Fruit fly (Drosophila melanogaster): ENCODE measurements around the gene snz.

The snz gene

DNA sequence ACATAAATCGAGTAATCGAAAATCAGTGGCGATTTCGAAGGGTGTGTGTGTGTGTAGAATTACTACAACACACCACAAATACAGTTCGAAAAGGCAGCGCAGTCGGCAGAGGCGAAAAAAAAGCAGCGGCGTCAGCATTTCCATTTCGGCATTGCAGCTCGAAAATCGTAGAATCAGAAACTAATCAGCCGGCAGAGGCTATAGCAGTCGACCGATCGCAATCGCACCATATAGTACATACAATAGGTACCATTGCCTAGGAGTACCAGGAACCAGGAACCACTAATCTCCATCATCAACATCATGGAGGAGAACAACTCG lies 2.9 kb upstream of the snz start:
- TF ChIP-seq Snoo (tag; optimal IDR thresholded peaks at IDR 0.05) (no peak), gl (tag; optimal IDR thresholded peaks at IDR 0.05) (no peak), rn (GFP tag; IDR thresholded peaks at IDR 0.05) (no peak), CG12605 (GFP tag; IDR thresholded peaks at IDR 0.05) (no peak), CG8301 (tag; optimal IDR thresholded peaks at IDR 0.05) (no peak), CG15710 (tag; optimal IDR thresholded peaks at IDR 0.05) (no peak), CG4496 (GFP tag; IDR thresholded peaks at IDR 0.05) (no peak), CG32121 (GFP tag; IDR thresholded peaks at IDR 0.05) (no peak), Pif1B (GFP tag; optimal IDR thresholded peaks at IDR 0.05) (no peak), CG14655 (GFP tag; optimal IDR thresholded peaks at IDR 0.05) (no peak), CG8159 (tag; optimal IDR thresholded peaks at IDR 0.05) (no peak), CG10348 (GFP tag; IDR thresholded peaks at IDR 0.05) (no peak), D1 (tag; optimal IDR thresholded peaks at IDR 0.05) (no peak), CG13204 (GFP tag; optimal IDR thresholded peaks at IDR 0.05) (no peak), CG17806 (tag; optimal IDR thresholded peaks at IDR 0.05) (no peak), fd96Ca (GFP tag; IDR thresholded peaks at IDR 0.05) (no peak), Pif1A (GFP tag; optimal IDR thresholded peaks at IDR 0.05) (no peak), EcR (GFP tag; optimal IDR thresholded peaks at IDR 0.05) (no peak), Ets98B (GFP tag; IDR thresholded peaks at IDR 0.05) (no peak)

DNA sequence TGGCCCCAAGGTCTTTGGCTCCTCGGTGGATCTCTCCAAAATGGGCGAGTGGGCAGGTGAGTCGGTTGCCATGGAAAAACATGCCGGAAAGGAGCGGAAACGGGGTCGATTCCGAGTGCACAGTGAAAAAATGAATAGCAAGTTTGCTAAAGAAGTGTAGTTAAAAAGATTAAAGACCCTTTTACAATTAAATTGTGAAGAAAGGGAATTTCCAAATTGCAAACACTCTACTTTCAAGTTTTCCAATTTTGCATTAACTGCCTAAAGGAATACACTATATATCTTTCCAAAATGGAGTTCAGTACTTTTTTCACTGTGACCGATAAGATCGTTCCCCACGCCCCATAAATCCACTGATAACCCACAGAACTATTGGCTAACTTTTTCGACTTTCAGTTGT lies 2.4 kb upstream of the snz start:
- no peak for TF ChIP-seq CG9948 (tag; optimal IDR thresholded peaks at IDR 0.05)
- no peak for TF ChIP-seq CG32121 (GFP tag; IDR thresholded peaks at IDR 0.05)
- 0 out of 3 replicates have a peak, but pooled peaks have one; percentile 23 for TF ChIP-seq CG4496 (GFP tag; IDR thresholded peaks at IDR 0.05)
- no peak for TF ChIP-seq CG17806 (tag; optimal IDR thresholded peaks at IDR 0.05)
- TF ChIP-seq D1 (tag; optimal IDR thresholded peaks at IDR 0.05): no peak

DNA sequence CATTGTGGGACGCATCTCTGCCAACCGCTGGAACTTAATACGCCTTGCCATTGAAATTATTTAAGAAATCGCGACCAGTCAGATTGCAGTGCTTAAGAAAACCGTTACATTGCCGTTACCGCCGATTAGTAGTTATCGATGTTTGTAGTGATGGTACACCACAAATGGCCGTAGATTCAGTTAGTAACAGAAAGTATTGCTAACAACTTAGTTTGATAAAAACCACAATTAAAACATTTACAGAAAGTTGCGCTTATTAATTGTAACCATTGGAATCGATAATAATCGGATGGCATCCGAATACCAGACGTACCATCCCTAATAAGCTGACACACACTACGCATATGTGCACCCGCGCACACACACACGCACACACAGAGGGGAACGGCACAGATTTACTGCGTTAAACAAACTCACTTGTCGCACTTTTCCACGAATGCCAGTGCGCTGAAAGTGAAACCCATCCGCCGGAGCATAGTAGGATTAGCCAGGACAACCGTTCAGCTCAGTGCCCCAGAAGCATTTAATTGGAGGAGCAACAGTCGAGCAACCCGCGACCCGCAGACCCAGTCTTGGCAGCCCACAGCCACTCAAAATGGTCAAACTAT lies 8.3 kb downstream of the snz start, which contains the start of the genes hdm and Ykt6:
hdm (minus strand) TSS at position 51 of the 608 bp plus-strand sequence.
Ykt6 (plus strand) TSS at position 329 of the 608 bp plus-strand sequence.
- TF ChIP-seq D1 (tag; optimal IDR thresholded peaks at IDR 0.05): no peak
- peak; percentile 50 for TF ChIP-seq CG8301 (tag; optimal IDR thresholded peaks at IDR 0.05)
- peak; percentile 81; the same call in 2 of the 3 replicates for TF ChIP-seq CG4496 (GFP tag; IDR thresholded peaks at IDR 0.05)
- TF ChIP-seq CG13204 (GFP tag; optimal IDR thresholded peaks at IDR 0.05): no peak
- peak; percentile 12 for TF ChIP-seq EcR (GFP tag; optimal IDR thresholded peaks at IDR 0.05)
- TF ChIP-seq CG9948 (tag; optimal IDR thresholded peaks at IDR 0.05): peak; percentile 31
- TF ChIP-seq CG32121 (GFP tag; IDR thresholded peaks at IDR 0.05): peak; percentile 59
- peak; percentile 64; the same call in 1 of the 2 replicates for TF ChIP-seq Ets98B (GFP tag; IDR thresholded peaks at IDR 0.05)
- TF ChIP-seq CG12605 (GFP tag; IDR thresholded peaks at IDR 0.05): no peak
- TF ChIP-seq CG34367 (tag; optimal IDR thresholded peaks at IDR 0.05): peak; percentile 45
- peak; percentile 43 for TF ChIP-seq CG17806 (tag; optimal IDR thresholded peaks at IDR 0.05)
- peak; percentile 42 for TF ChIP-seq gl (tag; optimal IDR thresholded peaks at IDR 0.05)
- TF ChIP-seq CG15710 (tag; optimal IDR thresholded peaks at IDR 0.05): peak; percentile 62
- TF ChIP-seq fd96Ca (GFP tag; IDR thresholded peaks at IDR 0.05): no peak
- TF ChIP-seq CG10348 (GFP tag; IDR thresholded peaks at IDR 0.05): no peak
- no peak for TF ChIP-seq rn (GFP tag; IDR thresholded peaks at IDR 0.05)
- peak; percentile 61 for TF ChIP-seq Snoo (tag; optimal IDR thresholded peaks at IDR 0.05)

DNA sequence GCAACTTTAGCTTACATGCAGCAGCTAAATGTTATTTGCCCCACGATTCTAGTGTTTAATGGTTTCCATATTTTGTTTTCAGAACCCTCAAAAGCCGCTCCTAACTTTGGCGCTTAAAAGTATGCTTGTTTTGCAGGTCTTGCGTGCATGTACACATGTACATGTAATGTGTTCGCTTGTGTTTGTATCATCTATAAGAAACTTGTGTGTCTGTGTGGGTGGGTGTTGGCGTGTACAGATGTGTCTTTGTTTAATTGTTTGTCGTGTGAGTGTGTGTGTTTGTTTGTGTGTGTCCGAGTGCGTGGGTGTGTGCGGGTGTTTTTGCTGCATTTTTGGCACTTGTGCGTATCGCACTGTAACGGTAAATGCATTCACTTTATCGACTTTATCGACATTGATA lies 11.2 kb downstream of the snz start:
- TF ChIP-seq CG32121 (GFP tag; IDR thresholded peaks at IDR 0.05) (peak; percentile 35; the same call in 1 of the 2 replicates), CG12605 (GFP tag; IDR thresholded peaks at IDR 0.05) (no peak)

DNA sequence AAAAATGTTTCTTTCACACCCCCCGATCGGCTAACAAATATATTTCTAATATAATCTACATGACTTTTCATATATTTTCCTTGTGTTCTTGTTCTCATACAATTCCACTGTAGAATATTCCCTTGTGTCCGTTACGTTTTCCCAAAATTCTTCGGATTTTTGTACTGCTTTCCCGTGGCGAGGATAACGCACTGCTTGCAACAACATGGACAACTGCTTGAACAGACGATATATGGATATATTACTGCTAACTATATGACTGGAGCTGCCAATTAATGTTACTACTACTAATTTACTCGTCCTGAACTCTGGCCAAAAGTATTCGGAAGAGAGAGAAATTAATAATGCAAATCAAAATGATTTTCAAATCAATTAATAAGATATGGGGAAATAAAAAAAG lies 13.0 kb downstream of the snz start:
- no peak for TF ChIP-seq Pif1A (GFP tag; optimal IDR thresholded peaks at IDR 0.05)
- no peak for TF ChIP-seq CG12605 (GFP tag; IDR thresholded peaks at IDR 0.05)
- no peak for TF ChIP-seq CG10348 (GFP tag; IDR thresholded peaks at IDR 0.05)
- no peak for TF ChIP-seq CG32121 (GFP tag; IDR thresholded peaks at IDR 0.05)
- no peak for TF ChIP-seq CG15710 (tag; optimal IDR thresholded peaks at IDR 0.05)
- no peak for TF ChIP-seq Pif1B (GFP tag; optimal IDR thresholded peaks at IDR 0.05)
- no peak for TF ChIP-seq gl (tag; optimal IDR thresholded peaks at IDR 0.05)
- no peak for TF ChIP-seq EcR (GFP tag; optimal IDR thresholded peaks at IDR 0.05)
- TF ChIP-seq rn (GFP tag; IDR thresholded peaks at IDR 0.05): no peak
- no peak for TF ChIP-seq CG8301 (tag; optimal IDR thresholded peaks at IDR 0.05)
- TF ChIP-seq CG34367 (tag; optimal IDR thresholded peaks at IDR 0.05): no peak

DNA sequence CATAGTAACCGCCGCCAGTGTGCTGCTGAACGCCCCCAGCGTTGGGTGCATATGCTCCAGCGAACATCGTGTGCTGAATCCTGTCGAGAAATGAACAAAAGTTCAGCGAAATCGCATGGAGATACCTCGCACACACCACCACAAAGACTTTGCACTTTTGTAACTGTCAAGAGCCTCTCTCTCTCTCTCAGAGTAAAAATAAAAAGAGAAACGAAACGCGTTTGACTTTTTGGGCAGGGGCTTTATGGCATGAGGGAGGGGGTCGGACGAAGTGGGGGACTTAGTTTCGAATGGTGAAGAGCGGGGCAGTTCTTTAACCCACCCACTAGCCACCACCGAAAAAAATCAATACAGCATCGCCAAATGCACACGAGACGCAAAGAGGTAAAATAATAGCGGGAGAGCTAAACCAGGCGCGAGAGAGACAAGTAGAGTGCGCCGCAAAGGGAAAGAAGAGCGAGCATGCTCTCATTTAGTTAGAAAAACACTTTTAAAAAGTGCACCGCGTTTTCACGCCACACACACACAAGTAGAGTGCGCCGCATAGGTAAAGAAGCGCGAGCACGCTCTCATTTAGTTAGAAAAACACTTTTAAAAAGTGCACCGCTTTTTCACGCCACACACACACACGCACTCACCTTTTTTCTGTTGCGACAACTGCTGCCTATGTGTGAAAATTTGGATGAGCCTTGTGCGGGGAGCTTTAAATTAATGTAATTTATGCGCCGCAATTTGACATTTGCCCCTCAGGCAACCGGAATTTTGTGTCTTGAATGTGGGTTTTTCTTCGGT lies 18.5 kb downstream of the snz start:
- TF ChIP-seq CG32121 (GFP tag; IDR thresholded peaks at IDR 0.05) (0 out of 2 replicates have a peak, but pooled peaks have one; percentile 34), Snoo (tag; optimal IDR thresholded peaks at IDR 0.05) (peak; percentile 5), fd96Ca (GFP tag; IDR thresholded peaks at IDR 0.05) (no peak), CG17806 (tag; optimal IDR thresholded peaks at IDR 0.05) (no peak), Ets98B (GFP tag; IDR thresholded peaks at IDR 0.05) (no peak), CG12605 (GFP tag; IDR thresholded peaks at IDR 0.05) (peak; percentile 40; the same call in 1 of the 2 replicates), CG8301 (tag; optimal IDR thresholded peaks at IDR 0.05) (peak; percentile 20), EcR (GFP tag; optimal IDR thresholded peaks at IDR 0.05) (peak; percentile 40)

All from whole organism, pupa.